Worm (Caenorhabditis elegans): Measurements from ENCODE around the gene K07F5.8.

K07F5.8 gene

DNA sequence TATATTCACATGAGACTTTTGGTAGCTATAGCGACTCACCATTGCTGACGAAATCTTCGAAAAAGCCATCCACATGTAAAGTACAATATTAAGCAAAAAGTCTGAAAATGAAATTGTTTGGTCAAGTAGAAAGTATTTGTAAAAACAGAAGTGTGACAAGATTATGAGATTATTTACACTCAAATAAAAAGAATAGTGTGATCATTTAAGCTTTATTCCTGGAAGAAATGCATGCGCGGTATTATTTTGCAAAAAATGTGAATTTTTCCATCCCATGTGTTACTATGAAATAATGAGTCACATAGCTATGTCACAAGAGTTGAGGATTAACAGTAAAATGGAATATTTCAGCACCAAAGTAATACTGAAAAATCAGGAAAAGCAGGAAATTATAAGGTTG is 38.9 kb downstream of the K07F5.8 start, which contains the start of gene dct-15:
TSS of gene dct-15 (minus strand) at position 101 of the 400 bp plus-strand sequence.
- TF ChIP-seq W03F9.2 (tag; optimal IDR thresholded peaks at IDR 0.05) (no peak), dao-5 (tag; optimal IDR thresholded peaks at IDR 0.05) (no peak), him-1 (tag; optimal IDR thresholded peaks at IDR 0.05) (no peak)

DNA sequence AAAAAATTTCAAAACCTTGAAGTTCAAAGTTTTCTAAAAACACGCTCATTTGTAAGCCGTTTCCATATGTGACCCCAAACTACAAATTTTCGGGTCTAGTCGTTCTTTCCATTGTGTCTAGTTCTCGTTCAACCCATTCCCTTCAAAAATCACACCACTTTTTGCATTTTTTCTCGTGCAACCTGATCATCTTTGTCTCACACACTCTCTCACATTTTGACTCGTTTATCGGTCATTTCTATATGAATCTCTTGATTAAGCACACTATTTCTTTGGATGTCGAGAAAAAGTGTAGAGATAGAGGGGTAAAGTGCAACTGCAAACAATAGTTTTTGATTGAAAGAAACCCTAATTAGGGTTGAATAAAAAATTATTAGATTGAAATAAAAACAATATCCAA is 46.0 kb downstream of the K07F5.8 start:
- TF ChIP-seq dao-5 (tag; optimal IDR thresholded peaks at IDR 0.05), result no peak
- TF ChIP-seq W03F9.2 (tag; optimal IDR thresholded peaks at IDR 0.05), result peak; percentile 25
- TF ChIP-seq him-1 (tag; optimal IDR thresholded peaks at IDR 0.05), result no peak

DNA sequence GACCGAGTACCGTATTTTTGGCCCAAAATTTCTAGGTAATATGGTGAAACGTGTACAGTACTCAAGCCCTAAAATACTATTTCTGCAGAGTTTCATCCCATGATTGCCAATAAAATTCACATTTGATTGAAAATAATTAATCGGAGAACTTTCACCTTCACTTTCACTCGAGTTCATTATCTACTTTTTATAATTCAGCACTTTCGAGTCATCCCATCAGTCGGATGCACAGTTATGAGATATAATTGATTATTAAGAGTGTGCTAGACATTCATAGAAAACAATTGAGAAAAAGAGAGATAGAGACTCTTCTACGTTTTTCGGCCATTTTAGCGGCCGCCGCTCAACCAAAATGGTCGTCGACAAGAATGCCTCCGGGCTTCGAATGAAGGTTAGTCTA is 46.8 kb downstream of the K07F5.8 start, which contains the start of gene fat-3:
TSS of gene fat-3 (plus strand) at position 313 of the 400 bp plus-strand sequence.
- no peak for TF ChIP-seq him-1 (tag; optimal IDR thresholded peaks at IDR 0.05)
- TF ChIP-seq W03F9.2 (tag; optimal IDR thresholded peaks at IDR 0.05), result no peak
- no peak for TF ChIP-seq dao-5 (tag; optimal IDR thresholded peaks at IDR 0.05)

DNA sequence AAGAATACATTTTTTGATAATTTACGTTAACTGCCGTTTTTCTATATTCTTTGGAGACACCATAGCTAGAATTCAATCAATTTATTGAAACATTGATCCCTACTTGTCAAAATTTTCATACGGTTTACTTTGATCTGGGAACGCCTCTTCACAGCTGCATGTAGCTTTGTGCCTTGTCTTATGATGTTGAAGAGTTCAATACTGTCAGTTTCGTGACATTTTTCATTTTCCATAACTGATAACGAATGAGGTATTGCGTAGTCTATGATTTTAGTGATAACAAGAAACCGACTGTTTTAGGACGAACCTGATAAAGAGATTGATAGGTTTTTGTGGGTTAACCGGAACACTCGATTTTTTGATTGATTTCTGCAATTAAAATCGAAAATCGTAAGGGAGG is 48.1 kb downstream of the K07F5.8 start:
- no peak for TF ChIP-seq dao-5 (tag; optimal IDR thresholded peaks at IDR 0.05)
- no peak for TF ChIP-seq him-1 (tag; optimal IDR thresholded peaks at IDR 0.05)
- TF ChIP-seq W03F9.2 (tag; optimal IDR thresholded peaks at IDR 0.05), result peak; percentile 2

DNA sequence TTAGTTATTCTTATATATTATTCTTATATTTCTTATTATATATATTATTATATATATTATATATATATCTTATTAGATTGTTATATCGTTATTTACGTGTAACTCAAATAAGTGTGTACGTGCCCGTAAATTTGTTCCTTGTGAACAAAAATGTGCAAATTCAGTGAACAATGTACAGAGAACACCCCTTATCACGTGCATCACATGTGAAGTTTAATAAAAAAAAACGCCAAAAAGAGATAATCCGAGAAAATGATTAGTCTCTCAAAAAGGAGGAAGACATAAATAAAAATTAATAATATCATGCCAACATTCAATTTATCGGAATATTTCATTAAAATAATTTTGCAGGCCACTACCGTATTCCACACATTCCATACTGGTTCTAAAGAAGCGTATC is 49.9 kb downstream of the K07F5.8 start:
- no peak for TF ChIP-seq dao-5 (tag; optimal IDR thresholded peaks at IDR 0.05)
- no peak for TF ChIP-seq W03F9.2 (tag; optimal IDR thresholded peaks at IDR 0.05)
- TF ChIP-seq him-1 (tag; optimal IDR thresholded peaks at IDR 0.05), result no peak

DNA sequence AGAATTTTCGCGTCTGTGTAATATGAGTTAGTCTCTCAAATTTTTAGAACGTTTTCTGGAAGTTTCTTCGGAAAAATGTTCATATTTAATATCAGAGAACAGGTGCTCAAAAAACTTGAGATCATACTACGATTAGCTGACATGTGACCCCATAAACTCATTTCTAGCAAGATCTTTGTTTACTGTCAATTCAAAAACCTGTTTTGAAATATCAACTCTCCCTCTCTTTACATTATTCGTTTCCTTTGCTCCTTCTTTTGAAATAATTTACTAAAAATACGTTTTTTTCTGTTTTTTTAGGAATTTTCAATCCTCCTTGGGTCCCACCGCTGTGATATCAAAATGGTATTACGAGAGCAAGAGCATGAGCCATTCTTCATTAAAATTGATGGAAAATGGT is 50.4 kb downstream of the K07F5.8 start, which contains the start of gene fat-4:
TSS of gene fat-4 (plus strand) at position 301 of the 400 bp plus-strand sequence.
- TF ChIP-seq him-1 (tag; optimal IDR thresholded peaks at IDR 0.05), result no peak
- TF ChIP-seq dao-5 (tag; optimal IDR thresholded peaks at IDR 0.05), result no peak
- TF ChIP-seq W03F9.2 (tag; optimal IDR thresholded peaks at IDR 0.05), result no peak

Data from whole organism, L4/young adult.